Worm (Caenorhabditis elegans) whole organism, L4 larva: ENCODE data around the gene lgc-5.

Experiments used
- ceh-32 ChIP-seq: sonication (generic microtip); optimal IDR thresholded peaks from 2 replicates; lab custom pipeline; 2016; ENCODE audit warnings: mild to moderate bottlenecking, missing genetic modification characterization, missing compliant biosample characterization; ENCODE audit not compliant: poor library complexity
- daf-16 ChIP-seq, 3 experiments: sonication (generic microtip); optimal IDR thresholded peaks; 2 replicates each; lab custom pipeline; 2016 to 2017; ENCODE audit warnings: missing genetic modification characterization in 3 of 3, missing genetic modification reagents in 3 of 3, mild to moderate bottlenecking in 2 of 3, missing compliant biosample characterization in 2 of 3, missing biosample characterization in 1 of 3, moderate library complexity in 1 of 3
- jun-1 ChIP-seq: fragments of 150-350 bp; optimal IDR thresholded peaks from 2 replicates; lab custom pipeline; 2014; ENCODE audit warnings: missing biosample characterization, missing genetic modification reagents, missing genetic modification characterization
- lin-29 ChIP-seq: fragments of 200-800 bp; sonication (Bioruptor generic); IDR thresholded peaks from 2 replicates; pipeline ENCODE4 v1.3.6; 2022; ENCODE audit warnings: missing genetic modification reagents, missing genetic modification characterization, missing compliant biosample characterization
- lsy-2 ChIP-seq, 2 experiments: fragments of 150-350 bp in 1 of 2; sonication (generic microtip) in 1 of 2; optimal IDR thresholded peaks; 2 replicates each; lab custom pipeline; 2014 to 2017; ENCODE audit warnings: missing biosample characterization in 2 of 2, missing genetic modification characterization in 2 of 2
- mep-1 ChIP-seq: fragments of 150-350 bp; sonication (generic microtip); optimal IDR thresholded peaks from 3 replicates; lab custom pipeline; 2014; ENCODE audit warnings: missing biosample characterization, missing genetic modification characterization
- nhr-11 ChIP-seq: fragments of 150-350 bp; optimal IDR thresholded peaks from 2 replicates; lab custom pipeline; 2014; ENCODE audit warnings: missing biosample characterization, missing genetic modification characterization
- nhr-48 ChIP-seq: sonication (generic microtip); optimal IDR thresholded peaks from 2 replicates; lab custom pipeline; 2016; ENCODE audit warnings: mild to moderate bottlenecking, missing genetic modification characterization, missing compliant biosample characterization
- pha-4 ChIP-seq, 2 experiments: fragments of 150-350 bp in 1 of 2; fragments of 200-800 bp in 1 of 2; sonication (Bioruptor generic) in 1 of 2; IDR thresholded peaks in 1 of 2; optimal IDR thresholded peaks in 1 of 2; 2 replicates each; pipeline versions ENCODE4 v1.3.6 to Lab custom; 2014 to 2022; ENCODE audit warnings: missing genetic modification characterization in 2 of 2, missing genetic modification reagents in 2 of 2, missing biosample characterization in 1 of 2, missing compliant biosample characterization in 1 of 2
- pqm-1 ChIP-seq: sonication (generic microtip); optimal IDR thresholded peaks from 2 replicates; lab custom pipeline; 2017; ENCODE audit warnings: missing biosample characterization, missing genetic modification characterization
- snpc-4 ChIP-seq: fragments of 150-350 bp; optimal IDR thresholded peaks from 2 replicates; lab custom pipeline; 2014; ENCODE audit warnings: missing biosample characterization, missing genetic modification characterization

- TF ChIP-seq pha-4 (GFP tag; IDR thresholded peaks at IDR 0.05; lab: Robert Waterston, UW) (no peak), pha-4 (tag; optimal IDR thresholded peaks at IDR 0.05; lab: Kevin White, UChicago) (no peak), jun-1 (tag; lab: Kevin White, UChicago) (no peak), ceh-32 (tag; lab: Kevin White, UChicago) (no peak), nhr-11 (tag; lab: Kevin White, UChicago) (no peak), snpc-4 (tag; lab: Kevin White, UChicago) (no peak), pqm-1 (no peak), lin-29 (no peak), lsy-2 (tag; optimal IDR thresholded peaks at IDR 0.05; lab: Kevin White, UChicago) (no peak), daf-16 (GFP tag; optimal IDR thresholded peaks at IDR 0.05; lab: Kevin White, UChicago) (no peak), daf-16 (tag; optimal IDR thresholded peaks at IDR 0.05; lab: Kevin White, UChicago) (no peak), mep-1 (tag; lab: Kevin White, UChicago) (no peak), nhr-48 (tag; lab: Kevin White, UChicago) (no peak)
Observed at ce11 chrIV:8363163-8363562, 20.7 kb downstream of the lgc-5 start, which contains the start of gene D2096.12.
